Worm (Caenorhabditis elegans) whole organism, late embryonic: Measurements from ENCODE around the gene rsd-3.
A peak's percentile ranks its signal among the peaks of the same experiment; 100 is the strongest.

Experiments
- T23F11.4 ChIP-seq: fragments of 200-800 bp; sonication (Bioruptor generic); optimal IDR thresholded peaks from 2 replicates; lab custom pipeline; 2018; ENCODE audit warnings: mild to moderate bottlenecking, missing genetic modification characterization, missing compliant biosample characterization
- ceh-9 ChIP-seq: sonication (generic microtip); optimal IDR thresholded peaks from 2 replicates; lab custom pipeline; 2016; ENCODE audit warnings: mild to moderate bottlenecking, missing genetic modification characterization, inconsistent platforms, missing compliant biosample characterization
- elt-2 ChIP-seq: sonication (generic microtip); optimal IDR thresholded peaks from 2 replicates; lab custom pipeline; 2016; ENCODE audit warnings: missing genetic modification reagents, missing genetic modification characterization, missing compliant biosample characterization
- gmeb-2 ChIP-seq: sonication (generic microtip); optimal IDR thresholded peaks from 2 replicates; lab custom pipeline; 2016; ENCODE audit warnings: missing genetic modification characterization, inconsistent platforms, missing compliant biosample characterization
- nhr-11 ChIP-seq: fragments of 150-350 bp; optimal IDR thresholded peaks from 2 replicates; lab custom pipeline; 2014; ENCODE audit warnings: missing biosample characterization, missing genetic modification characterization
- nhr-232 ChIP-seq: sonication (generic microtip); optimal IDR thresholded peaks from 2 replicates; lab custom pipeline; 2016; ENCODE audit warnings: missing genetic modification characterization, missing compliant biosample characterization
- rnt-1 ChIP-seq: sonication (generic microtip); optimal IDR thresholded peaks from 2 replicates; lab custom pipeline; 2016; ENCODE audit warnings: missing genetic modification characterization, missing compliant biosample characterization
- zip-5 ChIP-seq: sonication (generic microtip); optimal IDR thresholded peaks from 2 replicates; lab custom pipeline; 2016; ENCODE audit warnings: missing genetic modification characterization, missing compliant biosample characterization

ce11 chrX:11757666-11758065, 40.6 kb upstream of the rsd-3 start:
- peak; percentile 67 for TF ChIP-seq rnt-1 (tag; lab: Kevin White, UChicago)
- peak; percentile 70 for TF ChIP-seq gmeb-2 (tag; lab: Kevin White, UChicago)
- no peak for TF ChIP-seq nhr-11 (tag; lab: Kevin White, UChicago)
- TF ChIP-seq zip-5 (tag; lab: Kevin White, UChicago), result peak; percentile 60
- TF ChIP-seq nhr-232 (tag; lab: Kevin White, UChicago), result peak; percentile 67
- TF ChIP-seq ceh-9 (tag; lab: Kevin White, UChicago), result peak; percentile 31
- peak; percentile 70 for TF ChIP-seq T23F11.4
- TF ChIP-seq elt-2 (tag; lab: Kevin White, UChicago), result peak; percentile 78
